Fruit fly (Drosophila melanogaster): ENCODE data around the gene Or85f.

- TF ChIP-seq disco-r (GFP tag; optimal IDR thresholded peaks at IDR 0.05), result peak; percentile 5
- TF ChIP-seq CG17361 (GFP tag; IDR thresholded peaks at IDR 0.05), result no peak
- TF ChIP-seq HLH4C (GFP tag; IDR thresholded peaks at IDR 0.05; ENCODE audit: partially characterized antibody), result peak; percentile 40; the same call in 1 of the 3 replicates
- TF ChIP-seq CG3163 (GFP tag; optimal IDR thresholded peaks at IDR 0.05), result peak; percentile 6
- TF ChIP-seq NFAT (GFP tag; IDR thresholded peaks at IDR 0.05), result peak; percentile 12; the same call in 1 of the 2 replicates
- TF ChIP-seq Ada2b (GFP tag; IDR thresholded peaks at IDR 0.05), result no peak
- TF ChIP-seq CG34422 (GFP tag; IDR thresholded peaks at IDR 0.05), result 0 out of 3 replicates have a peak, but pooled peaks have one; percentile 20
- 0 out of 2 replicates have a peak, but pooled peaks have one; percentile 36 for TF ChIP-seq Rfx (GFP tag; IDR thresholded peaks at IDR 0.05)
- peak; percentile 49 for TF ChIP-seq vvl (GFP tag; IDR thresholded peaks at IDR 0.05)
- TF ChIP-seq esg (GFP tag; conservative IDR thresholded peaks at IDR 0.05), result no peak
- no peak for TF ChIP-seq Ets65A (GFP tag)
- TF ChIP-seq CG2889 (GFP tag; IDR thresholded peaks at IDR 0.05), result no peak
- no peak for TF ChIP-seq CG1602 (GFP tag; optimal IDR thresholded peaks at IDR 0.05)
Measured at dm6 chr3R:9436358-9436972, 38.5 kb downstream of the Or85f start.
